Fruit fly (Drosophila melanogaster): ENCODE data around the gene rst.

The rst gene

DNA sequence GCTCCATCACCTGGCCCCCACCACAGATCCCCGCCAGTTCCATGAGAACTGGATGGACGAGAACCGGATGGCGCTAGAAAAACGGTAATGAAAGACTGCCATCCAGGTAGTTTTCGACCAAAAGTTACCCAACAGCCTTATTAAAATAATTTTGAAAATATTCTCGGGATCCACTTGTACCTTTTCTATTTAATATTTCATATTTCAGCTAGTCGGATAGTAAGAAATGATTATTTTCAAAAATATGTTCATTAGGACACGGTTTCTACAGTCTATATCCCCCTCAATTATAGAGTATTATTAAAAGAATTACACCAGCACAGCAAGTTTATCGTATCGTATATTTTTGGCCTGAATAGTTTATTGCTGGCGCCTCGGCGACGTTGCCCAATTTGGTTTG lies 32.1 kb upstream of the rst start (continued):
- TF ChIP-seq CG10543 (GFP tag; optimal IDR thresholded peaks at IDR 0.05) (no peak), CG7357 (GFP tag; IDR thresholded peaks at IDR 0.05) (no peak), CG10209 (GFP tag; optimal IDR thresholded peaks at IDR 0.05) (peak; percentile 13), CoRest (tag; optimal IDR thresholded peaks at IDR 0.05) (peak; percentile 45), CG17359 (tag; optimal IDR thresholded peaks at IDR 0.05) (peak; percentile 28), lilli (GFP tag; optimal IDR thresholded peaks at IDR 0.05) (peak; percentile 33), zf30C (GFP tag; optimal IDR thresholded peaks at IDR 0.05) (no peak), klu (GFP tag; IDR thresholded peaks at IDR 0.05) (0 out of 2 replicates have a peak, but pooled peaks have one; percentile 8), lmd (GFP tag; IDR thresholded peaks at IDR 0.05) (peak; percentile 53; the same call in 1 of the 2 replicates), CG14667 (GFP tag; IDR thresholded peaks at IDR 0.05) (no peak), PHDP (tag; optimal IDR thresholded peaks at IDR 0.05) (peak; percentile 22), Med (GFP tag) (peak; percentile 85), gro (GFP tag; optimal IDR thresholded peaks at IDR 0.05) (peak; percentile 4), Abd-B (GFP tag; optimal IDR thresholded peaks at IDR 0.05) (peak; percentile 19), CG9727 (GFP tag; optimal IDR thresholded peaks at IDR 0.05) (peak; percentile 17), bsh (GFP tag; optimal IDR thresholded peaks at IDR 0.05) (peak in 1 of 2 experiments; percentile 38), CG8290 (GFP tag; optimal IDR thresholded peaks at IDR 0.05) (no peak), CG8290 (tag; optimal IDR thresholded peaks at IDR 0.05) (peak in 1 of 2 experiments; percentile 18), CG8924 (tag; optimal IDR thresholded peaks at IDR 0.05) (peak; percentile 25), pan (optimal IDR thresholded peaks at IDR 0.05) (no peak), pan (GFP tag; optimal IDR thresholded peaks at IDR 0.05 in 1 of 2, IDR thresholded peaks at IDR 0.05 in 1 of 2) (peak in 1 of 2 experiments; percentile 30), rib (GFP tag; IDR thresholded peaks at IDR 0.05) (no peak), sd (tag; optimal IDR thresholded peaks at IDR 0.05) (peak; percentile 22), yki (optimal IDR thresholded peaks at IDR 0.05) (no peak), CG18599 (GFP tag; optimal IDR thresholded peaks at IDR 0.05) (peak; percentile 40), CG12236 (GFP tag; optimal IDR thresholded peaks at IDR 0.05) (no peak), CG3163 (GFP tag; optimal IDR thresholded peaks at IDR 0.05) (no peak), Pdp1 (GFP tag; optimal IDR thresholded peaks at IDR 0.05) (peak in 1 of 2 experiments; percentile 21), MBD-R2 (GFP tag; IDR thresholded peaks at IDR 0.05) (peak; percentile 11; the same call in 1 of the 2 replicates), Bteb2 (GFP tag; optimal IDR thresholded peaks at IDR 0.05) (peak; percentile 7), CG11695 (GFP tag; IDR thresholded peaks at IDR 0.05) (peak; percentile 52; the same call in 1 of the 3 replicates), Ets65A (GFP tag) (peak; percentile 17), Ada2b (GFP tag; IDR thresholded peaks at IDR 0.05) (peak; percentile 61), CG11093 (GFP tag; IDR thresholded peaks at IDR 0.05) (0 out of 3 replicates have a peak, but pooled peaks have one; percentile 12), CG12391 (tag; optimal IDR thresholded peaks at IDR 0.05) (peak; percentile 11), CG13775 (GFP tag; optimal IDR thresholded peaks at IDR 0.05) (peak; percentile 1), lab (GFP tag; optimal IDR thresholded peaks at IDR 0.05) (peak; percentile 42), CG7786 (GFP tag; optimal IDR thresholded peaks at IDR 0.05) (peak; percentile 10), Trl (optimal IDR thresholded peaks at IDR 0.05) (no peak), Trl (GFP tag; optimal IDR thresholded peaks at IDR 0.05) (peak; percentile 2), oc (tag; optimal IDR thresholded peaks at IDR 0.05) (no peak), CG11504 (tag; optimal IDR thresholded peaks at IDR 0.05) (peak; percentile 13), CG2889 (GFP tag; IDR thresholded peaks at IDR 0.05) (0 out of 3 replicates have a peak, but pooled peaks have one; percentile 22), slbo (GFP tag; IDR thresholded peaks at IDR 0.05) (peak; percentile 69), D19B (GFP tag; optimal IDR thresholded peaks at IDR 0.05) (peak; percentile 67), CG6272 (GFP tag; IDR thresholded peaks at IDR 0.05) (no peak), Ptx1 (GFP tag; IDR thresholded peaks at IDR 0.05) (peak; percentile 42; the same call in 1 of the 2 replicates), gsb (GFP tag; IDR thresholded peaks at IDR 0.05) (peak; percentile 60)

Measured in whole organism, embryonic.